Worm (Caenorhabditis elegans): ENCODE data around the gene ZK632.9.

DNA sequence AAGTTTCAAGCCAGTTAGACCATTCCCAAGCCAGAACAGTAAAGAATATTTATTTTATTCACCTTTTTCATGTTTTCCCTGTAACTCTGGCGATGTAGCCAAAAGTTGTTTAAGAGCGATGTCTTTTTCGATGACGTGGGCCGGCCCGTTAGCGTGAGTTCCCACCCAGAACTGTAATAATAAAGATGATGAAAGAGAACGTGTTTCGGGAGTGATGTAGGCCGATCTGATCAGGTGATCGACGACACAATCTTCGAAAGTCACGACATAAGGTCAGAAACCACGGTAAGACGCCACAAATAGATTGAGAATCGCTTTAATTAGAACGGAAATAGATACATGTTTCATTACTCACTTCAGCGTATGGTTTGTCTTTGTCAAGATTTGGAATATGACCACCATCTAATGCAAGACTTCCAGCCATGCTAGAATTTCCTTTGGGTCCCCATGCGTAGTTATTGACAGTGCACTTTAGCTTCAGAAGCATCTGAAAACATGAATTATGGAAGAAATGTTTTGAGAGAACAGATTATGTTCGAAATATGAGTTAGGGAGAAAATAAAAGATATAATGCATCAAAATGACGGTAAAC, 18.2 kb downstream of the ZK632.9 start, which contains the start of gene ZK632.4:
- TF ChIP-seq hnd-1 (tag; optimal IDR thresholded peaks at IDR 0.05) (no peak), aly-1 (tag; optimal IDR thresholded peaks at IDR 0.05) (no peak), ama-1 (optimal IDR thresholded peaks at IDR 0.05) (no peak), pes-1 (GFP tag; IDR thresholded peaks at IDR 0.05) (no peak), B0310.2 (tag; optimal IDR thresholded peaks at IDR 0.05) (no peak), scrt-1 (GFP tag; IDR thresholded peaks at IDR 0.05) (no peak), tbx-37 (GFP tag; conservative IDR thresholded peaks at IDR 0.05) (no peak), hmg-4 (GFP tag; optimal IDR thresholded peaks at IDR 0.05) (no peak), tbx-11 (GFP tag; IDR thresholded peaks at IDR 0.05) (no peak), ceh-13 (GFP tag; optimal IDR thresholded peaks at IDR 0.05) (no peak), flt-1 (GFP tag; IDR thresholded peaks at IDR 0.05) (no peak), hmbx-1 (tag; optimal IDR thresholded peaks at IDR 0.05) (no peak)

All from whole organism, early embryonic.